Fruit fly (Drosophila melanogaster) whole organism: ENCODE measurements around the gene MED7.

Experiments
- CG8478 ChIP-seq: fragments of >200 bp; optimal IDR thresholded peaks from 2 replicates; lab custom pipeline; 2018; ENCODE audit warnings: inconsistent platforms
- EcR ChIP-seq, 2 experiments: fragments of >200 bp; optimal IDR thresholded peaks; 2 replicates each; lab custom pipeline; 2017; ENCODE audit warnings: missing biosample characterization in 2 of 2, missing genetic modification characterization in 2 of 2, missing genetic modification reagents in 2 of 2
- pan ChIP-seq: fragments of >200 bp; optimal IDR thresholded peaks from 2 replicates; lab custom pipeline; 2017
- psq ChIP-seq: fragments of >200 bp; optimal IDR thresholded peaks from 2 replicates; lab custom pipeline; 2017
- usp ChIP-seq: fragments of >200 bp; optimal IDR thresholded peaks from 2 replicates; lab custom pipeline; 2017; ENCODE audit warnings: missing biosample characterization, missing genetic modification characterization, mixed read lengths

- TF ChIP-seq EcR (GFP tag; optimal IDR thresholded peaks at IDR 0.05; lab: Kevin White, UChicago) = no peak
- no peak for TF ChIP-seq CG8478 (lab: Kevin White, UChicago)
- no peak for TF ChIP-seq pan
- no peak for TF ChIP-seq psq (lab: Kevin White, UChicago)
- no peak for TF ChIP-seq usp (GFP tag; lab: Kevin White, UChicago)
Observed at dm6 chr3R:10803855-10804254, 43.0 kb upstream of the MED7 start, which contains the start of gene CG14692.
